Worm (Caenorhabditis elegans) whole organism, L4/young adult: ENCODE measurements around the gene pph-4.1.

ENCODE experiments used
- W03F9.2 ChIP-seq: fragments of 150-350 bp; optimal IDR thresholded peaks from 2 replicates; lab custom pipeline; 2014; ENCODE audit warnings: missing biosample characterization, missing genetic modification characterization
- dao-5 ChIP-seq: sonication (generic microtip); optimal IDR thresholded peaks from 2 replicates; lab custom pipeline; 2016; ENCODE audit warnings: missing genotype, missing genetic modification characterization, moderate library complexity, missing compliant biosample characterization
- him-1 ChIP-seq: sonication (generic microtip); optimal IDR thresholded peaks from 2 replicates; lab custom pipeline; 2016; ENCODE audit warnings: missing genotype, missing genetic modification reagents, missing genetic modification characterization, missing compliant biosample characterization

- TF ChIP-seq W03F9.2 (tag; lab: Kevin White, UChicago) (peak; percentile 9), dao-5 (no peak), him-1 (no peak)
These were observed 26.1 kb upstream of the pph-4.1 start, which contains the start of gene pph-4.2 for ce11 chrIII:12377198-12377662.
